Worm (Caenorhabditis elegans): ENCODE data around the gene sri-66.

The sri-66 gene

ce11 chrV:17035850-17036249, 24.2 kb upstream of the sri-66 start, which contains the start of gene srz-94:
Gene srz-94, minus strand, starts transcription at chrV:17035950.
- TF ChIP-seq pqm-1 (tag; optimal IDR thresholded peaks at IDR 0.05): no peak
- no peak for TF ChIP-seq ZK546.5 (tag; optimal IDR thresholded peaks at IDR 0.05)
- no peak for TF ChIP-seq nhr-41 (GFP tag; IDR thresholded peaks at IDR 0.05)
- no peak for TF ChIP-seq egl-43 (GFP tag; IDR thresholded peaks at IDR 0.05)
- TF ChIP-seq dpl-1 (GFP tag; optimal IDR thresholded peaks at IDR 0.05): no peak
- no peak for TF ChIP-seq mep-1 (tag; optimal IDR thresholded peaks at IDR 0.05)
- TF ChIP-seq F10B5.3 (tag; optimal IDR thresholded peaks at IDR 0.05): no peak

DNA sequence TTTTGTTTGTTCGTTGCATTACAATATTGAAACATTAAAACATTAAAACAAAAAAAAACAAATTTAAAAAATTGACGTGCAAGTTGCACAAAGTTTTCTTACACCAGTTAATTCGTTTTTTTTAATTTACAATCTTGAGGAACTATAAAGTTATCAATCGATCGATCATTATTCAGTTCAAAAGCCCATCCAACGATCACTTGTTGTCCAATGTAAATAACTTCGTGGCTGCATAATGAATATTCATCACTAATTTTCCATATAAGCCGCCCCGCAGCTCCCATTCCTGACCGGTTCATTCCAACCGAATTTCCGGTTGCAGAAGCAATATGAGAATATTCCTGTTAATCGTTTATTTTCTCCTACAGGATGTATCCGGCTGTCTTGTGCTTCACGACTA, 17.8 kb upstream of the sri-66 start, which contains the start of gene hpo-33:
hpo-33 (plus strand) TSS at position 301 of the 400 bp plus-strand sequence.
- no peak for TF ChIP-seq nhr-41 (GFP tag; IDR thresholded peaks at IDR 0.05)
- TF ChIP-seq ces-1 (GFP tag; optimal IDR thresholded peaks at IDR 0.05): no peak
- no peak for TF ChIP-seq mep-1 (tag; optimal IDR thresholded peaks at IDR 0.05)
- TF ChIP-seq dmd-6 (GFP tag; IDR thresholded peaks at IDR 0.05): no peak
- no peak for TF ChIP-seq sdz-12 (GFP tag; optimal IDR thresholded peaks at IDR 0.05)
- no peak for TF ChIP-seq R02D3.7 (tag; optimal IDR thresholded peaks at IDR 0.05)
- TF ChIP-seq ceh-20 (GFP tag; IDR thresholded peaks at IDR 0.05): no peak
- TF ChIP-seq lsy-2 (tag; optimal IDR thresholded peaks at IDR 0.05): no peak
- TF ChIP-seq egl-27 (tag; optimal IDR thresholded peaks at IDR 0.05): no peak
- TF ChIP-seq lin-13 (GFP tag; optimal IDR thresholded peaks at IDR 0.05): no peak
- no peak for TF ChIP-seq snpc-4 (tag; optimal IDR thresholded peaks at IDR 0.05)

ce11 chrV:17044500-17044899, 15.6 kb upstream of the sri-66 start, which contains the start of gene F28B1.2:
Gene F28B1.2, plus strand, starts transcription at chrV:17044800.
- no peak for TF ChIP-seq skn-1 (tag; optimal IDR thresholded peaks at IDR 0.05)
- TF ChIP-seq nhr-76 (tag; optimal IDR thresholded peaks at IDR 0.05): no peak
- no peak for TF ChIP-seq T20F7.1 (GFP tag; optimal IDR thresholded peaks at IDR 0.05)
- TF ChIP-seq hif-1 (tag; optimal IDR thresholded peaks at IDR 0.05): no peak
- TF ChIP-seq ceh-20 (GFP tag; IDR thresholded peaks at IDR 0.05): no peak
- TF ChIP-seq ztf-7 (tag; optimal IDR thresholded peaks at IDR 0.05): no peak
- no peak for TF ChIP-seq zip-11 (GFP tag; IDR thresholded peaks at IDR 0.05)
- no peak for TF ChIP-seq fkh-10 (GFP tag; optimal IDR thresholded peaks at IDR 0.05)
- TF ChIP-seq D1046.2 (GFP tag; IDR thresholded peaks at IDR 0.05): no peak
- TF ChIP-seq zfp-2 (tag; optimal IDR thresholded peaks at IDR 0.05): no peak
- no peak for TF ChIP-seq nhr-102 (tag; optimal IDR thresholded peaks at IDR 0.05)
- TF ChIP-seq egl-43 (GFP tag; IDR thresholded peaks at IDR 0.05): no peak
- no peak for TF ChIP-seq Y48G9A.11 (GFP tag; IDR thresholded peaks at IDR 0.05)
- TF ChIP-seq lin-13 (GFP tag; optimal IDR thresholded peaks at IDR 0.05): no peak
- TF ChIP-seq lim-7 (GFP tag; IDR thresholded peaks at IDR 0.05): no peak
- TF ChIP-seq F49E8.2 (tag; optimal IDR thresholded peaks at IDR 0.05; ENCODE audit: borderline replicate concordance): no peak

DNA sequence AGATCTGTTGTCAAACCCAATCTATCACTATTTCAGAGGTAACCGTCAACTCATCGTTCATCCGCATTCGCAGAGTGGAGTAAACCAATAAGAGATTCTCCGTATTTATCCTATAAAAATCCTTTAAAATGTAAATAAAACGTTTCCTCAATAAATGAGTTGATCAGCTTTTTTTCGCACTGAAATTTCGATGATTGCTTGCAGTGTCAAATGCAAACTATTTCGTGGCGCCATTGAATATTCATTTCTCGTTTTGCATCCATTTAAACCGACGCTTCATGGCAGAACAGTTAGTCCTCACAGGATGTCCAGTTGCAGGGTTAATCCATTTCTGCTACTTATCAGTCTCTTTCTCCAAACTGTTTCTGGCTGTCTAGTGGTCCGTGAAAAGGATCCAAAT, 1.5 kb downstream of the sri-66 start, which contains the start of gene F28B1.9:
F28B1.9 (plus strand) TSS at position 301 of the 400 bp plus-strand sequence.
- TF ChIP-seq lir-3 (tag; optimal IDR thresholded peaks at IDR 0.05) (no peak), unc-62 (GFP tag; optimal IDR thresholded peaks at IDR 0.05 in 1 of 2) (peak in 1 of 2 experiments; percentile 15), unc-62 (tag; optimal IDR thresholded peaks at IDR 0.05) (no peak)

DNA sequence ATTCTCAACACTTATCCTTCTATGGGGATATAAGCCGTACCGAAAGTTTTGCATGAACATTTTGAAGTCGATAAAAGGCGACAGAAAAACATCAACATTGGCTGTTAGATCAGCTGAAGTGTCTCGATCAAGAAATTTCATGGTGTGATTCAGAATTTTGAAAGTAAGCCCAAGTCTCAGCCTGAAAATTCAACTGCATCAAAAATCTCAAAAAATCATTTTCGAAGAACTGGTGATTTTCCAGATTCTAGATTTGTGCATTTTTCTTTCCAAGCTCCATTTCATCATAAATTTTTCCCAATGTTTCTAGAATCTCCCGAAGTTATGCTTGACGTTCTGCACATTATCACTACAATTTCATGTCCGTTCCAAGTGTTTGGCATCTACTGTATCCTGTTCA, 4.6 kb downstream of the sri-66 start, which contains the start of gene srh-255:
srh-255 (plus strand) TSS at position 301 of the 400 bp plus-strand sequence.
- no peak for TF ChIP-seq ztf-11 (tag; optimal IDR thresholded peaks at IDR 0.05)
- no peak for TF ChIP-seq F44E2.7 (GFP tag; IDR thresholded peaks at IDR 0.05)
- no peak for TF ChIP-seq daf-19 (GFP tag; conservative IDR thresholded peaks at IDR 0.05)
- no peak for TF ChIP-seq vab-7 (GFP tag; IDR thresholded peaks at IDR 0.05)
- no peak for TF ChIP-seq pqm-1 (tag; optimal IDR thresholded peaks at IDR 0.05)
- no peak for TF ChIP-seq ZK546.5 (tag; optimal IDR thresholded peaks at IDR 0.05)
- no peak for TF ChIP-seq php-3 (GFP tag; IDR thresholded peaks at IDR 0.05)
- TF ChIP-seq nhr-76 (tag; optimal IDR thresholded peaks at IDR 0.05): no peak
- no peak for TF ChIP-seq tag-97 (GFP tag; IDR thresholded peaks at IDR 0.05)
- TF ChIP-seq attf-4 (tag; optimal IDR thresholded peaks at IDR 0.05): no peak
- no peak for TF ChIP-seq F37D6.2 (tag; optimal IDR thresholded peaks at IDR 0.05)
- no peak for TF ChIP-seq daf-12 (tag; optimal IDR thresholded peaks at IDR 0.05)
- TF ChIP-seq dmd-9 (GFP tag; IDR thresholded peaks at IDR 0.05): no peak
- TF ChIP-seq lin-39 (tag; optimal IDR thresholded peaks at IDR 0.05): no peak
- TF ChIP-seq mxl-3 (GFP tag; optimal IDR thresholded peaks at IDR 0.05): no peak
- TF ChIP-seq ces-1 (GFP tag; optimal IDR thresholded peaks at IDR 0.05): no peak
- no peak for TF ChIP-seq lim-7 (GFP tag; IDR thresholded peaks at IDR 0.05)
- no peak for TF ChIP-seq dve-1 (tag; optimal IDR thresholded peaks at IDR 0.05; ENCODE audit: insufficient read depth)
